Worm (Caenorhabditis elegans) whole organism, L3 larva: ENCODE measurements around the gene sru-17.
"Not testable (repeated sequence)": the region's sequence is repeated elsewhere in the genome, so short reads cannot be mapped to it uniquely, and the experiment has no call there.

Experiments used
- R02D3.7 ChIP-seq: fragments of 150-350 bp; optimal IDR thresholded peaks from 2 replicates; lab custom pipeline; 2014; ENCODE audit warnings: missing biosample characterization, missing genetic modification characterization
- ZK546.5 ChIP-seq: sonication (generic microtip); optimal IDR thresholded peaks from 2 replicates; lab custom pipeline; 2017; ENCODE audit warnings: missing biosample characterization, missing genetic modification characterization
- ama-1 ChIP-seq: fragments of 150-350 bp; optimal IDR thresholded peaks from 2 replicates; lab custom pipeline; 2018
- ceh-16 ChIP-seq: sonication (generic microtip); optimal IDR thresholded peaks from 2 replicates; lab custom pipeline; 2017; ENCODE audit warnings: missing biosample characterization, missing genetic modification characterization
- ceh-28 ChIP-seq: fragments of 150-350 bp; optimal IDR thresholded peaks from 2 replicates; lab custom pipeline; 2014; ENCODE audit warnings: missing biosample characterization, missing genetic modification reagents, missing genetic modification characterization
- ceh-82 ChIP-seq: fragments of 150-350 bp; optimal IDR thresholded peaks from 2 replicates; lab custom pipeline; 2014; ENCODE audit warnings: missing biosample characterization, missing genetic modification characterization
- egl-27 ChIP-seq: sonication (generic microtip); optimal IDR thresholded peaks from 4 replicates; lab custom pipeline; 2017; ENCODE audit warnings: missing biosample characterization, missing genetic modification reagents, missing genetic modification characterization
- egl-5 ChIP-seq: fragments of 150-350 bp; optimal IDR thresholded peaks from 2 replicates; lab custom pipeline; 2017; ENCODE audit warnings: missing biosample characterization, missing genetic modification reagents, missing genetic modification characterization, inconsistent platforms
- elt-3 ChIP-seq, 3 experiments: fragments of 150-350 bp in 1 of 3; sonication (generic microtip) in 2 of 3; optimal IDR thresholded peaks; 2 replicates in 2 of 3; 4 replicates in 1 of 3; lab custom pipeline; 2014 to 2017; ENCODE audit warnings: missing biosample characterization in 3 of 3, missing genetic modification characterization in 3 of 3
- fkh-10 ChIP-seq: sonication (generic microtip); optimal IDR thresholded peaks from 2 replicates; lab custom pipeline; 2017; ENCODE audit warnings: missing biosample characterization, missing genetic modification reagents, missing genetic modification characterization
- fos-1 ChIP-seq: fragments of 150-350 bp; optimal IDR thresholded peaks from 2 replicates; lab custom pipeline; 2014; ENCODE audit warnings: missing biosample characterization, missing genetic modification characterization
- lin-15B ChIP-seq: fragments of 150-350 bp; optimal IDR thresholded peaks from 2 replicates; lab custom pipeline; 2014; ENCODE audit warnings: missing biosample characterization, missing genetic modification characterization
- lin-39 ChIP-seq: fragments of 150-350 bp; optimal IDR thresholded peaks from 2 replicates; lab custom pipeline; 2018; ENCODE audit warnings: missing biosample characterization, missing genetic modification reagents, missing genetic modification characterization
- lsy-12 ChIP-seq: sonication (generic microtip); optimal IDR thresholded peaks from 2 replicates; lab custom pipeline; 2016; ENCODE audit warnings: mild to moderate bottlenecking, missing genetic modification characterization, missing compliant biosample characterization
- mml-1 ChIP-seq: fragments of 150-350 bp; sonication (generic microtip); optimal IDR thresholded peaks from 3 replicates; lab custom pipeline; 2014; ENCODE audit warnings: missing biosample characterization, missing genetic modification characterization
- nhr-11 ChIP-seq: fragments of 150-350 bp; optimal IDR thresholded peaks from 2 replicates; lab custom pipeline; 2014; ENCODE audit warnings: missing biosample characterization, missing genetic modification characterization
- nhr-12 ChIP-seq: fragments of 150-350 bp; optimal IDR thresholded peaks from 2 replicates; lab custom pipeline; 2014; ENCODE audit warnings: missing biosample characterization, missing genetic modification characterization
- nhr-23 ChIP-seq: fragments of 150-350 bp; optimal IDR thresholded peaks from 2 replicates; lab custom pipeline; 2014; ENCODE audit warnings: missing biosample characterization, missing genetic modification reagents, missing genetic modification characterization
- nhr-237 ChIP-seq: fragments of 150-350 bp; optimal IDR thresholded peaks from 2 replicates; lab custom pipeline; 2014; ENCODE audit warnings: missing biosample characterization, missing genetic modification characterization
- nhr-25 ChIP-seq: sonication (generic microtip); optimal IDR thresholded peaks from 2 replicates; lab custom pipeline; 2017; ENCODE audit warnings: missing biosample characterization, missing genetic modification characterization
- nhr-43 ChIP-seq: sonication (generic microtip); optimal IDR thresholded peaks from 2 replicates; lab custom pipeline; 2016; ENCODE audit warnings: mild to moderate bottlenecking, missing genetic modification characterization, missing compliant biosample characterization; ENCODE audit not compliant: poor library complexity, severe bottlenecking
- nhr-67 ChIP-seq: fragments of 150-350 bp; optimal IDR thresholded peaks from 2 replicates; lab custom pipeline; 2014; ENCODE audit warnings: missing biosample characterization, missing genetic modification characterization
- pqm-1 ChIP-seq: fragments of 150-350 bp; optimal IDR thresholded peaks from 2 replicates; lab custom pipeline; 2017; ENCODE audit warnings: missing biosample characterization, missing genetic modification characterization, inconsistent platforms
- skn-1 ChIP-seq: fragments of 150-350 bp; optimal IDR thresholded peaks from 2 replicates; lab custom pipeline; 2014; ENCODE audit warnings: missing biosample characterization, missing genetic modification characterization
- snpc-4 ChIP-seq: fragments of 150-350 bp; optimal IDR thresholded peaks from 2 replicates; lab custom pipeline; 2014; ENCODE audit warnings: missing biosample characterization, missing genetic modification characterization
- unc-39 ChIP-seq: sonication (generic microtip); optimal IDR thresholded peaks from 4 replicates; lab custom pipeline; 2017; ENCODE audit warnings: missing biosample characterization, missing genetic modification characterization
- zag-1 ChIP-seq: fragments of 150-350 bp; optimal IDR thresholded peaks from 2 replicates; lab custom pipeline; 2014; ENCODE audit warnings: missing biosample characterization, missing genetic modification characterization
- ztf-11 ChIP-seq: fragments of 150-350 bp; optimal IDR thresholded peaks from 2 replicates; lab custom pipeline; 2014; ENCODE audit warnings: missing biosample characterization, missing genetic modification characterization
- ztf-4 ChIP-seq: fragments of 150-350 bp; optimal IDR thresholded peaks from 2 replicates; lab custom pipeline; 2014; ENCODE audit warnings: missing biosample characterization, missing genetic modification characterization

Gene sru-17

DNA sequence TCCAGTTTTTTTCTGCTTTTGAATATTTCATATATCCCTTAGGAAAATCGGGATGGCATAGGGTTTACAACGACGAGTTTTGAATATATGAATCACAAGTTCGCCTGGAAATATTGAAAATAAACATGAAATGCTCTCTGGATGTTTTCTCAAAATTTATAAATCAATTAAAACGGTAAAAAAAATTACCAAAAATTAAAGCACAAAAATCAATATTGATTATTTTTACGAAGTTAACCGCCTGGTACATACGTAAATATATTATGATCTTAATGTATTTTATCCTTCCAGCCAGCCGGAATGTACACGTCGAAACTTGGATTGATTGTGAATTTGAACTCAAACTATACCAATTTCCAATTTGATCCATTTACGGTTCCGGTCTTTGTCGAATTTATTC is at the start of gene sru-17:
Gene sru-17 (plus strand): TSS at position 301 of the 400 bp plus-strand sequence.
- not testable (repeated sequence) for TF ChIP-seq ZK546.5, fos-1, nhr-43 (tag; lab: Kevin White, UChicago)

DNA sequence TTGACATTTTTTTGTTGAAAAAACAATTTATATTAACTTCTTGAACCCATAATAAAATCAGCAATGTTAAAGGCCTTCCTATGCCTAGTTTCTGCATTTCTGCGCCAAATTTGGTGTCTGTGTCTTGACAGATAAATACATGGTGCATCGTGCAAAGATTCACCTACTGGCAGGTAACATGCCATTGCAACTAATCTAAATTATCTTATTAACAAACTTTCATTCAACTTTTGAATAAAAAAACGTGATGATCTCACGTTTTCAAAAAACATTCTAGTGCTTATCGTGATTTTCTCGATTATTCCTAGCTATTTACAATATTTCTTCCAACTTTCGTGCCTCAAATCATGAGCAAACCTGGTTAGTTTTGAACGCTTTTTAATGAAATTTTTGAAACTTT is 48.9 kb upstream of the sru-17 start, which contains the start of gene C25G4.7:
Gene C25G4.7 (plus strand): TSS at position 301 of the 400 bp plus-strand sequence.
- no peak for TF ChIP-seq nhr-67 (tag; lab: Kevin White, UChicago)
- TF ChIP-seq nhr-237: no peak
- TF ChIP-seq skn-1: no peak
- TF ChIP-seq nhr-12 (tag; lab: Kevin White, UChicago): no peak
- no peak for TF ChIP-seq egl-5
- TF ChIP-seq ama-1: no peak
- no peak for TF ChIP-seq pqm-1 (tag; lab: Kevin White, UChicago)
- no peak for TF ChIP-seq snpc-4 (tag; lab: Kevin White, UChicago)
- TF ChIP-seq ztf-4 (tag; lab: Kevin White, UChicago): no peak
- no peak for TF ChIP-seq R02D3.7
- no peak for TF ChIP-seq ceh-28 (tag; lab: Kevin White, UChicago)
- no peak for TF ChIP-seq nhr-25 (tag; lab: Kevin White, UChicago)
- TF ChIP-seq egl-27 (tag; lab: Kevin White, UChicago): no peak
- no peak for TF ChIP-seq nhr-23 (tag; lab: Kevin White, UChicago)
- TF ChIP-seq fkh-10 (GFP tag; lab: Kevin White, UChicago): no peak
- TF ChIP-seq ZK546.5 (tag; lab: Kevin White, UChicago): no peak
- no peak for TF ChIP-seq ztf-11 (tag; lab: Kevin White, UChicago)
- TF ChIP-seq, all 47 proteins: peak for 0

- TF ChIP-seq nhr-43 (tag; lab: Kevin White, UChicago) (no peak), lin-15B (no peak), mml-1 (tag; lab: Kevin White, UChicago) (no peak), nhr-12 (tag; lab: Kevin White, UChicago) (no peak), R02D3.7 (no peak)
- TF ChIP-seq, all 47 proteins: peak for 0
These were observed 42.1 kb upstream of the sru-17 start, which contains the start of gene C25G4.8 for ce11 chrIV:12463370-12463769. Gene C25G4.8, minus strand, starts transcription at chrIV:12463470.

ce11 chrIV:12464822-12465221 is 40.7 kb upstream of the sru-17 start:
- TF ChIP-seq ceh-82 (tag; lab: Kevin White, UChicago) (no peak), fkh-10 (GFP tag; lab: Kevin White, UChicago) (peak; percentile 67), unc-39 (no peak), lin-39 (peak; percentile 33)

- TF ChIP-seq nhr-25 (tag; lab: Kevin White, UChicago): peak; percentile 53
- peak; percentile 57 for TF ChIP-seq ceh-28 (tag; lab: Kevin White, UChicago)
- no peak for TF ChIP-seq elt-3 (tag; optimal IDR thresholded peaks at IDR 0.05; lab: Kevin White, UChicago)
- TF ChIP-seq nhr-23 (tag; lab: Kevin White, UChicago): peak; percentile 24
These were observed 37.7 kb upstream of the sru-17 start for ce11 chrIV:12467761-12468160.

- TF ChIP-seq zag-1 (tag; lab: Kevin White, UChicago) (no peak), fos-1 (tag; lab: Kevin White, UChicago) (no peak)
These were observed 37.1 kb upstream of the sru-17 start, which contains the start of gene igdb-2 for ce11 chrIV:12468359-12468758. Gene igdb-2, plus strand, starts transcription at chrIV:12468659.

DNA sequence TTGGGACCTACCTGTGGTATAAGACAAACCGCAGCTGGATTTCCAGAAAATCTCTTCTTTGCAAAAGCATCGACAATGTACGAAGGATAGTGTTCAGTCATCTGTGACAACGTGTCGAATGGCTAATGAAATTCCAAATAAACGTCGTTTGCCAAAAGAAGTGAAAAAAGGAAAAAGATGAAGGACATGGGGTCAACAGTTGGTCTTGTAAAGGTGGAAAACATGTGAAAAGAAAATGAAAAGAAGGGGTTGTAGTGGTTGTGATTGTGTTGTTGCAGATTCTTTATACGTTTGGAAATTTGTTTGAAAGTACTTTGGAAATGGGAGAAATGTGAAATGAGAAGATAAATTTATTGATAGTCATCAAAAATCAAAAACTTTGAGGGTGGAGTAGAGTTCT is 28.6 kb upstream of the sru-17 start, which contains the start of gene T04A11.1:
Gene T04A11.1 (minus strand): TSS at position 101 of the 400 bp plus-strand sequence.
- TF ChIP-seq lsy-12 (tag; lab: Kevin White, UChicago); ceh-16; nhr-11 (tag; lab: Kevin White, UChicago): not testable (repeated sequence)
